Fruit fly (Drosophila melanogaster) whole organism, embryonic: Measurements from ENCODE around the gene CG42716.
A peak's percentile ranks its signal among the peaks of the same experiment; 100 is the strongest.

ENCODE experiments used
- ATbp ChIP-seq: fragments of 200-800 bp; sonication (Bioruptor generic); optimal IDR thresholded peaks from 2 replicates; lab custom pipeline; 2017; ENCODE audit warnings: missing biosample characterization, mild to moderate bottlenecking, missing genetic modification characterization, missing genetic modification reagents
- CG10462 ChIP-seq: fragments of 200-800 bp; sonication (Bioruptor generic); optimal IDR thresholded peaks from 2 replicates; lab custom pipeline; 2016; ENCODE audit warnings: missing biosample characterization, missing genetic modification characterization
- CG10543 ChIP-seq: fragments of 200-800 bp; sonication (Bioruptor generic); optimal IDR thresholded peaks from 3 replicates; lab custom pipeline; 2017; ENCODE audit warnings: missing biosample characterization, mild to moderate bottlenecking, missing genetic modification characterization, moderate library complexity
- CG11504 ChIP-seq: fragments of 200-800 bp; sonication (Bioruptor generic); optimal IDR thresholded peaks from 3 replicates; lab custom pipeline; 2019; ENCODE audit warnings: missing biosample characterization, mild to moderate bottlenecking, missing genetic modification characterization, moderate library complexity
- CG12155 ChIP-seq: fragments of 200-800 bp; sonication (Bioruptor generic); optimal IDR thresholded peaks from 3 replicates; lab custom pipeline; 2016; ENCODE audit warnings: missing biosample characterization, missing genetic modification characterization
- CG12299 ChIP-seq: fragments of 200-800 bp; sonication (Bioruptor generic); optimal IDR thresholded peaks from 2 replicates; lab custom pipeline; 2018; ENCODE audit warnings: missing biosample characterization, mild to moderate bottlenecking, missing genetic modification characterization
- CG1233 ChIP-seq: fragments of 200-800 bp; sonication (Bioruptor generic); optimal IDR thresholded peaks from 4 replicates; lab custom pipeline; 2018; ENCODE audit warnings: missing biosample characterization, mild to moderate bottlenecking, missing genetic modification characterization
- CG14014 ChIP-seq: fragments of 200-800 bp; sonication (Bioruptor generic); IDR thresholded peaks from 2 replicates; pipeline ENCODE4 v1.3.6; 2022; ENCODE audit warnings: missing biosample characterization, missing genetic modification characterization
- CG17612 ChIP-seq: fragments of 200-800 bp; sonication (Bioruptor generic); IDR thresholded peaks from 2 replicates; pipeline ENCODE4 v1.3.6; 2022; ENCODE audit warnings: missing biosample characterization, missing genetic modification characterization
- CG17829 ChIP-seq: fragments of 200-800 bp; optimal IDR thresholded peaks from 2 replicates; lab custom pipeline; 2019; ENCODE audit warnings: missing biosample characterization, mild to moderate bottlenecking, missing genetic modification characterization, moderate library complexity
- CG18619 ChIP-seq: fragments of 200-800 bp; sonication (Bioruptor generic); optimal IDR thresholded peaks from 3 replicates; lab custom pipeline; 2017; ENCODE audit warnings: missing biosample characterization, mild to moderate bottlenecking, missing genetic modification characterization
- CG2199 ChIP-seq: fragments of 200-800 bp; sonication (Bioruptor generic); IDR thresholded peaks from 3 replicates; pipeline ENCODE4 v1.3.6; 2022; ENCODE audit warnings: missing biosample characterization, missing genetic modification characterization
- CG2202 ChIP-seq: fragments of 200-800 bp; sonication (Bioruptor generic); optimal IDR thresholded peaks from 2 replicates; lab custom pipeline; 2018; ENCODE audit warnings: missing biosample characterization, mild to moderate bottlenecking, missing genetic modification characterization
- CG2678 ChIP-seq: fragments of 200-800 bp; sonication (Bioruptor generic); optimal IDR thresholded peaks from 3 replicates; lab custom pipeline; 2019; ENCODE audit warnings: missing biosample characterization, mild to moderate bottlenecking, missing genetic modification characterization, moderate library complexity
- CG30431 ChIP-seq: fragments of 200-800 bp; sonication (Bioruptor generic); optimal IDR thresholded peaks from 2 replicates; lab custom pipeline; 2017; ENCODE audit warnings: missing biosample characterization, missing genetic modification characterization
- CG3995 ChIP-seq: fragments of 200-800 bp; sonication (Bioruptor generic); optimal IDR thresholded peaks from 3 replicates; lab custom pipeline; 2016; ENCODE audit warnings: missing biosample characterization, missing genetic modification characterization
- Dad ChIP-seq: fragments of 200-800 bp; sonication (Bioruptor generic); optimal IDR thresholded peaks from 3 replicates; lab custom pipeline; 2016; ENCODE audit warnings: missing biosample characterization, missing genetic modification characterization
- Dek ChIP-seq: fragments of 200-800 bp; sonication (Bioruptor generic); optimal IDR thresholded peaks from 3 replicates; lab custom pipeline; 2019; ENCODE audit warnings: missing biosample characterization, mild to moderate bottlenecking, missing genetic modification characterization, moderate library complexity
- Dref ChIP-seq: fragments of 200-800 bp; sonication (Bioruptor generic); IDR thresholded peaks from 2 replicates; pipeline ENCODE4 v1.3.6; 2022; ENCODE audit warnings: missing biosample characterization, missing genetic modification characterization
- Fer3 ChIP-seq: fragments of 200-800 bp; sonication (Bioruptor generic); optimal IDR thresholded peaks from 2 replicates; lab custom pipeline; 2018; ENCODE audit warnings: missing biosample characterization, mild to moderate bottlenecking, missing genetic modification characterization, moderate library complexity
- H2.0 ChIP-seq: fragments of 200-800 bp; sonication (Bioruptor generic); IDR thresholded peaks from 2 replicates; pipeline ENCODE4 v1.3.6; 2022; ENCODE audit warnings: missing biosample characterization, missing genetic modification characterization
- HLH4C ChIP-seq: fragments of 200-800 bp; sonication (Bioruptor generic); IDR thresholded peaks from 3 replicates; pipeline ENCODE4 v1.3.6; 2022; ENCODE audit warnings: missing biosample characterization, missing genetic modification characterization; ENCODE audit not compliant: partially characterized antibody
- Lpt ChIP-seq: fragments of >200 bp; optimal IDR thresholded peaks from 2 replicates; lab custom pipeline; 2018; ENCODE audit warnings: missing biosample characterization, missing genetic modification characterization
- Max ChIP-seq: fragments of 200-800 bp; sonication (Bioruptor generic); optimal IDR thresholded peaks from 2 replicates; lab custom pipeline; 2016; ENCODE audit warnings: missing biosample characterization, mild to moderate bottlenecking, missing genetic modification characterization
- Nf-YC ChIP-seq: fragments of 200-800 bp; optimal IDR thresholded peaks from 3 replicates; lab custom pipeline; 2019; ENCODE audit warnings: missing biosample characterization, mild to moderate bottlenecking, missing genetic modification characterization, moderate library complexity
- Oaz ChIP-seq: fragments of 200-800 bp; sonication (Bioruptor generic); IDR thresholded peaks from 2 replicates; pipeline ENCODE4 v1.3.6; 2022; ENCODE audit warnings: missing biosample characterization, missing genetic modification characterization
- Scr ChIP-seq: fragments of 200-800 bp; sonication (Bioruptor generic); IDR thresholded peaks from 2 replicates; pipeline ENCODE4 v1.3.6; 2022; ENCODE audit warnings: missing biosample characterization, missing genetic modification characterization; ENCODE audit not compliant: partially characterized antibody
- Six4 ChIP-seq: fragments of 200-800 bp; sonication (Bioruptor generic); optimal IDR thresholded peaks from 2 replicates; lab custom pipeline; 2016; ENCODE audit warnings: missing biosample characterization, missing genetic modification characterization
- Trl ChIP-seq, 3 experiments: fragments of >200 bp in 2 of 3; fragments of 200-800 bp in 1 of 3; sonication (Bioruptor generic) in 1 of 3; optimal IDR thresholded peaks; 2 replicates in 1 of 3; 3 replicates in 2 of 3; lab custom pipeline; 2016 to 2017; ENCODE audit warnings: missing biosample characterization in 1 of 3, missing genetic modification characterization in 1 of 3
- ac ChIP-seq: fragments of 200-800 bp; sonication (Bioruptor generic); optimal IDR thresholded peaks from 3 replicates; lab custom pipeline; 2017; ENCODE audit warnings: missing biosample characterization, mild to moderate bottlenecking, missing genetic modification characterization
- ara ChIP-seq: fragments of 200-800 bp; sonication (Bioruptor generic); IDR thresholded peaks from 2 replicates; pipeline ENCODE4 v1.3.6; 2022; ENCODE audit warnings: missing biosample characterization, missing genetic modification characterization
- ase ChIP-seq: fragments of 200-800 bp; sonication (Bioruptor generic); IDR thresholded peaks from 3 replicates; pipeline ENCODE4 v1.3.6; 2022; ENCODE audit warnings: missing biosample characterization, missing genetic modification characterization
- caup ChIP-seq: fragments of 200-800 bp; sonication (Bioruptor generic); optimal IDR thresholded peaks from 3 replicates; lab custom pipeline; 2017; ENCODE audit warnings: missing biosample characterization, mild to moderate bottlenecking, missing genetic modification characterization, moderate library complexity; ENCODE audit not compliant: severe bottlenecking
- chinmo ChIP-seq: fragments of 200-800 bp; sonication (Bioruptor generic); IDR thresholded peaks from 4 replicates; pipeline ENCODE4 v1.3.6; 2022; ENCODE audit warnings: missing biosample characterization, missing genetic modification characterization; ENCODE audit not compliant: partially characterized antibody
- crp ChIP-seq, 2 experiments: fragments of 200-800 bp; sonication (Bioruptor generic); optimal IDR thresholded peaks; 2 replicates in 1 of 2; 3 replicates in 1 of 2; lab custom pipeline; 2017; ENCODE audit warnings: missing biosample characterization in 2 of 2, missing genetic modification characterization in 2 of 2, mild to moderate bottlenecking in 1 of 2, moderate library complexity in 1 of 2
- danr ChIP-seq: fragments of 200-800 bp; sonication (Bioruptor generic); IDR thresholded peaks from 2 replicates; pipeline ENCODE4 v1.3.6; 2022; ENCODE audit warnings: missing biosample characterization, missing genetic modification characterization
- dati ChIP-seq: fragments of 200-800 bp; sonication (Bioruptor generic); IDR thresholded peaks from 2 replicates; pipeline ENCODE4 v1.3.6; 2022; ENCODE audit warnings: missing biosample characterization, missing genetic modification characterization
- ewg ChIP-seq: fragments of 200-800 bp; sonication (Bioruptor generic); optimal IDR thresholded peaks from 3 replicates; lab custom pipeline; 2017; ENCODE audit warnings: mild to moderate bottlenecking, missing biosample characterization, missing genetic modification reagents, missing genetic modification characterization
- ham ChIP-seq: fragments of 200-800 bp; sonication (Bioruptor generic); IDR thresholded peaks from 2 replicates; pipeline ENCODE4 v1.3.6; 2022; ENCODE audit warnings: missing biosample characterization, missing genetic modification characterization
- lilli ChIP-seq: fragments of 200-800 bp; sonication (Bioruptor generic); optimal IDR thresholded peaks from 3 replicates; lab custom pipeline; 2016; ENCODE audit warnings: missing biosample characterization, missing genetic modification characterization
- p53 ChIP-seq: fragments of 200-800 bp; sonication (Bioruptor generic); optimal IDR thresholded peaks from 2 replicates; lab custom pipeline; 2016; ENCODE audit warnings: missing biosample characterization, missing genetic modification characterization
- pb ChIP-seq: fragments of 200-800 bp; sonication (Bioruptor generic); optimal IDR thresholded peaks from 3 replicates; lab custom pipeline; 2016; ENCODE audit warnings: missing biosample characterization, missing genetic modification characterization
- ranshi ChIP-seq: fragments of 200-800 bp; sonication (Bioruptor generic); IDR thresholded peaks from 2 replicates; pipeline ENCODE4 v1.3.6; 2022; ENCODE audit warnings: missing biosample characterization, missing genetic modification characterization
- rib ChIP-seq: fragments of 200-800 bp; sonication (Bioruptor generic); IDR thresholded peaks from 2 replicates; pipeline ENCODE4 v1.3.6; 2022; ENCODE audit warnings: missing biosample characterization, missing genetic modification characterization
- salm ChIP-seq: fragments of 200-800 bp; sonication (Bioruptor generic); optimal IDR thresholded peaks from 2 replicates; lab custom pipeline; 2018; ENCODE audit warnings: missing biosample characterization, mild to moderate bottlenecking, missing genetic modification characterization
- schlank ChIP-seq: fragments of 200-800 bp; sonication (Bioruptor generic); optimal IDR thresholded peaks from 2 replicates; lab custom pipeline; 2018; ENCODE audit warnings: missing biosample characterization, mild to moderate bottlenecking, missing genetic modification characterization
- ssp ChIP-seq: fragments of 200-800 bp; sonication (Bioruptor generic); IDR thresholded peaks from 2 replicates; pipeline ENCODE4 v1.3.6; 2022; ENCODE audit warnings: missing biosample characterization, missing genetic modification characterization
- stwl ChIP-seq: fragments of 200-800 bp; sonication (Bioruptor generic); optimal IDR thresholded peaks from 3 replicates; lab custom pipeline; 2018; ENCODE audit warnings: missing biosample characterization, mild to moderate bottlenecking, missing genetic modification characterization, moderate library complexity
- tio ChIP-seq: fragments of 200-800 bp; sonication (Bioruptor generic); optimal IDR thresholded peaks from 2 replicates; lab custom pipeline; 2017; ENCODE audit warnings: missing biosample characterization, missing genetic modification characterization, inconsistent platforms
- vfl ChIP-seq: fragments of 200-800 bp; sonication (Bioruptor generic); optimal IDR thresholded peaks from 2 replicates; lab custom pipeline; 2016; ENCODE audit warnings: missing biosample characterization, missing genetic modification characterization
- vnd ChIP-seq: fragments of 200-800 bp; sonication (Bioruptor generic); IDR thresholded peaks from 3 replicates; pipeline ENCODE4 v1.3.6; 2022; ENCODE audit warnings: missing biosample characterization, missing genetic modification characterization; ENCODE audit not compliant: partially characterized antibody

Gene CG42716

dm6 chr3L:16051719-16052122, 18.1 kb downstream of the CG42716 start, which contains the start of gene Mbs (continued):
- TF ChIP-seq CG1233 (GFP tag; lab: Kevin White, UChicago) (peak; percentile 55), ATbp (no peak), vnd (GFP tag; lab: Robert Waterston, UW) (no peak; the same call in 2 of the 3 replicates), pb (no peak), CG12299 (tag; lab: Kevin White, UChicago) (no peak), caup (GFP tag; lab: Kevin White, UChicago) (peak; percentile 27), Trl (optimal IDR thresholded peaks at IDR 0.05; lab: Kevin White, UChicago) (no peak), Trl (GFP tag; optimal IDR thresholded peaks at IDR 0.05; lab: Kevin White, UChicago) (no peak), p53 (GFP tag; lab: Kevin White, UChicago) (no peak), Nf-YC (tag; lab: Kevin White, UChicago) (peak; percentile 31), ara (GFP tag; lab: Robert Waterston, UW) (no peak), ase (no peak), Dek (tag; lab: Kevin White, UChicago) (peak; percentile 1), CG3995 (GFP tag; lab: Kevin White, UChicago) (no peak), CG10543 (GFP tag; lab: Kevin White, UChicago) (peak; percentile 70), CG10462 (GFP tag; lab: Kevin White, UChicago) (no peak), lilli (GFP tag; lab: Kevin White, UChicago) (peak; percentile 22), danr (GFP tag; lab: Robert Waterston, UW) (no peak), ewg (GFP tag; lab: Kevin White, UChicago) (no peak), Fer3 (tag; lab: Kevin White, UChicago) (peak; percentile 33), tio (no peak), ssp (GFP tag; lab: Robert Waterston, UW) (no peak), salm (tag; lab: Kevin White, UChicago) (no peak), Lpt (GFP tag; lab: Kevin White, UChicago) (no peak), schlank (tag; lab: Kevin White, UChicago) (no peak), CG2199 (GFP tag; lab: Robert Waterston, UW) (no peak), Scr (peak; percentile 65), crp (GFP tag; optimal IDR thresholded peaks at IDR 0.05; lab: Kevin White, UChicago) (no peak), dati (GFP tag; lab: Robert Waterston, UW) (no peak), CG30431 (GFP tag; lab: Kevin White, UChicago) (no peak), stwl (tag; lab: Kevin White, UChicago) (peak; percentile 43), ac (GFP tag; lab: Kevin White, UChicago) (no peak), CG14014 (GFP tag; lab: Robert Waterston, UW) (no peak), ham (no peak), CG18619 (peak; percentile 23), Max (GFP tag; lab: Kevin White, UChicago) (no peak), ranshi (GFP tag; lab: Robert Waterston, UW) (no peak), rib (GFP tag; lab: Robert Waterston, UW) (no peak), CG17612 (GFP tag; lab: Robert Waterston, UW) (no peak), chinmo (GFP tag; lab: Robert Waterston, UW) (no peak; the same call in 3 of the 4 replicates), Oaz (GFP tag; lab: Robert Waterston, UW) (no peak), Six4 (GFP tag; lab: Kevin White, UChicago) (no peak), Dref (GFP tag; lab: Robert Waterston, UW) (peak; percentile 41), HLH4C (peak; percentile 39; the same call in 2 of the 3 replicates), CG12155 (GFP tag; lab: Kevin White, UChicago) (no peak), CG17829 (tag; lab: Kevin White, UChicago) (peak; percentile 53), CG2678 (tag; lab: Kevin White, UChicago) (peak; percentile 1), CG11504 (peak; percentile 6), H2.0 (GFP tag; lab: Robert Waterston, UW) (no peak), vfl (GFP tag; lab: Kevin White, UChicago) (no peak), Dad (peak; percentile 3), CG2202 (tag; lab: Kevin White, UChicago) (no peak)
